Worm (Caenorhabditis elegans) whole organism, L1 larva: Measurements from ENCODE around the gene C06C3.7.

ENCODE experiments used
- elt-3 ChIP-seq, 6 experiments: fragments of 150-350 bp in 1 of 6; sonication (generic microtip); optimal IDR thresholded peaks; 2 replicates each; lab custom pipeline; 2017 to 2018; ENCODE audit warnings: missing biosample characterization in 6 of 6, missing genetic modification characterization in 6 of 6, inconsistent platforms in 1 of 6
- hlh-17 ChIP-seq: fragments of 200-800 bp; sonication (Bioruptor generic); optimal IDR thresholded peaks from 2 replicates; lab custom pipeline; 2018; ENCODE audit warnings: missing genetic modification characterization, mild to moderate bottlenecking, missing compliant biosample characterization, moderate library complexity, borderline replicate concordance
- nhr-11 ChIP-seq: fragments of 150-350 bp; optimal IDR thresholded peaks from 2 replicates; lab custom pipeline; 2014; ENCODE audit warnings: missing biosample characterization, missing genetic modification characterization
- pag-3 ChIP-seq: sonication (generic microtip); optimal IDR thresholded peaks from 2 replicates; lab custom pipeline; 2017; ENCODE audit warnings: missing genetic modification characterization, mild to moderate bottlenecking, missing compliant biosample characterization, antibody characterized with exemption, borderline replicate concordance; ENCODE audit not compliant: insufficient read depth
- unc-62 ChIP-seq: fragments of 150-350 bp; optimal IDR thresholded peaks from 2 replicates; lab custom pipeline; 2014; ENCODE audit warnings: missing biosample characterization, missing genetic modification reagents, missing genetic modification characterization
- ztf-11 ChIP-seq, 2 experiments: sonication (generic microtip); optimal IDR thresholded peaks; 2 replicates each; lab custom pipeline; 2016 to 2017; ENCODE audit warnings: missing genetic modification characterization in 2 of 2, missing biosample characterization in 1 of 2, missing compliant biosample characterization in 1 of 2

DNA sequence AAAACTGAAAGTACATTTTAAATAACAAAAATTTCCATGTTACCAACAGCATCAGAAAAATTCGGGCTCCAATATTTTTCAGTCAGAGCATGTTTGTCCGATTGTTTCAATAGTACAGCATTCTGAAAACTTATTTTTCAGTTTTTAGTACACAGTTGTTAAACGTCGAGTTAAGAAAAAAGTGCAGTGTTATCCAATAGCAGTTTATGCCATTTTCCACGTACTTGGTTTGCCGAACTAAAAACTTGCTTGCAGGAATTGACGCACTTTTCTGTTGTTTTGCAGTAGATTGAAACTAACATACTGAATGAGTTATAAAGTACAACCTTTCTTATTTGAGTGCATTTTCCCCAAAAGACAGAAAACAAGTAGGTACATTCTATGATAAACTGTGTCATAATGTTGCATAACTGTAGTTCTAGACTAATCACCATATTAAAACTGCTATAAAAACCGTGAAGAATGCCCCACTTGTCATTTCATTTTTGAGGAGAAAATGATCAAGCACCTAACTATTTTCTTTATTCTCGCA, 13.1 kb downstream of the C06C3.7 start, which contains the start of the genes Y51B9A.14 and Y51B9A.8:
- TF ChIP-seq hlh-17 (GFP tag; lab: Kevin White, UChicago) (no peak), nhr-11 (tag; lab: Kevin White, UChicago) (no peak), pag-3 (no peak), unc-62 (no peak), ztf-11 (tag; optimal IDR thresholded peaks at IDR 0.05; lab: Kevin White, UChicago) (no peak), elt-3 (tag; optimal IDR thresholded peaks at IDR 0.05; lab: Kevin White, UChicago) (no peak)
